Worm (Caenorhabditis elegans) whole organism, early embryonic: ENCODE data around the gene T09F5.1.

ENCODE experiments used
- B0310.2 ChIP-seq: sonication (generic microtip); optimal IDR thresholded peaks from 2 replicates; lab custom pipeline; 2016; ENCODE audit warnings: mild to moderate bottlenecking, missing genetic modification characterization, missing compliant biosample characterization
- F13C5.2 ChIP-seq: sonication (generic microtip); optimal IDR thresholded peaks from 2 replicates; lab custom pipeline; 2017; ENCODE audit warnings: mild to moderate bottlenecking, missing genetic modification characterization, inconsistent platforms, missing compliant biosample characterization
- aly-1 ChIP-seq: sonication (generic microtip); optimal IDR thresholded peaks from 2 replicates; lab custom pipeline; 2016; ENCODE audit warnings: missing genetic modification characterization, missing compliant biosample characterization
- ama-1 ChIP-seq: fragments of 150-350 bp; optimal IDR thresholded peaks from 2 replicates; lab custom pipeline; 2014
- ceh-13 ChIP-seq: fragments of 200-800 bp; sonication (Bioruptor generic); optimal IDR thresholded peaks from 2 replicates; lab custom pipeline; 2018; ENCODE audit warnings: mild to moderate bottlenecking, missing genetic modification characterization, missing compliant biosample characterization
- ceh-36 ChIP-seq: sonication (generic microtip); optimal IDR thresholded peaks from 2 replicates; lab custom pipeline; 2016; ENCODE audit warnings: missing genetic modification characterization, inconsistent platforms, missing compliant biosample characterization
- ets-7 ChIP-seq: sonication (generic microtip); optimal IDR thresholded peaks from 2 replicates; lab custom pipeline; 2016; ENCODE audit warnings: missing genotype, missing genetic modification characterization, missing compliant biosample characterization
- flt-1 ChIP-seq: fragments of 200-800 bp; sonication (Bioruptor generic); IDR thresholded peaks from 2 replicates; pipeline ENCODE4 v1.3.6; 2022; ENCODE audit warnings: missing genetic modification characterization, missing compliant biosample characterization
- hmbx-1 ChIP-seq: sonication (generic microtip); optimal IDR thresholded peaks from 2 replicates; lab custom pipeline; 2016; ENCODE audit warnings: mild to moderate bottlenecking, missing genetic modification characterization, missing compliant biosample characterization
- hmg-4 ChIP-seq: fragments of 200-800 bp; sonication (Bioruptor generic); optimal IDR thresholded peaks from 2 replicates; lab custom pipeline; 2018; ENCODE audit warnings: mild to moderate bottlenecking, missing genetic modification characterization, missing compliant biosample characterization
- hnd-1 ChIP-seq: sonication (generic microtip); optimal IDR thresholded peaks from 2 replicates; lab custom pipeline; 2016; ENCODE audit warnings: missing genetic modification characterization, missing compliant biosample characterization
- pes-1 ChIP-seq: fragments of 200-800 bp; sonication (Bioruptor generic); IDR thresholded peaks from 2 replicates; pipeline ENCODE4 v1.3.6; 2022; ENCODE audit warnings: missing genetic modification reagents, missing genetic modification characterization, missing compliant biosample characterization
- scrt-1 ChIP-seq: fragments of 200-800 bp; sonication (Bioruptor generic); IDR thresholded peaks from 2 replicates; pipeline ENCODE4 v1.3.6; 2022; ENCODE audit warnings: missing genetic modification characterization, missing compliant biosample characterization
- sea-1 ChIP-seq: fragments of 200-800 bp; sonication (Bioruptor generic); conservative IDR thresholded peaks from 2 replicates; pipeline ENCODE4 v1.3.6; 2022; ENCODE audit warnings: missing genetic modification characterization, missing compliant biosample characterization
- tbx-11 ChIP-seq: fragments of 200-800 bp; sonication (Bioruptor generic); IDR thresholded peaks from 2 replicates; pipeline ENCODE4 v1.3.6; 2022; ENCODE audit warnings: missing genetic modification characterization, missing compliant biosample characterization
- tbx-37 ChIP-seq: fragments of 200-800 bp; sonication (Bioruptor generic); conservative IDR thresholded peaks from 2 replicates; pipeline ENCODE4 v1.3.6; 2022; ENCODE audit warnings: missing genetic modification reagents, missing genetic modification characterization, missing compliant biosample characterization
- tra-4 ChIP-seq: sonication (generic microtip); optimal IDR thresholded peaks from 2 replicates; lab custom pipeline; 2017; ENCODE audit warnings: missing genetic modification characterization, missing compliant biosample characterization

T09F5.1 gene

ce11 chrV:15156504-15156903 lies 7.6 kb downstream of the T09F5.1 start:
- TF ChIP-seq pes-1 (GFP tag; lab: Robert Waterston, UW), result no peak
- no peak for TF ChIP-seq hmg-4 (GFP tag; lab: Kevin White, UChicago)
- no peak for TF ChIP-seq tbx-11 (GFP tag; lab: Robert Waterston, UW)
- TF ChIP-seq tra-4 (tag; lab: Kevin White, UChicago), result no peak
- TF ChIP-seq flt-1 (GFP tag; lab: Robert Waterston, UW), result no peak
- TF ChIP-seq sea-1 (GFP tag; lab: Robert Waterston, UW), result no peak
- no peak for TF ChIP-seq F13C5.2 (tag; lab: Kevin White, UChicago)
- no peak for TF ChIP-seq tbx-37 (GFP tag; lab: Robert Waterston, UW)

DNA sequence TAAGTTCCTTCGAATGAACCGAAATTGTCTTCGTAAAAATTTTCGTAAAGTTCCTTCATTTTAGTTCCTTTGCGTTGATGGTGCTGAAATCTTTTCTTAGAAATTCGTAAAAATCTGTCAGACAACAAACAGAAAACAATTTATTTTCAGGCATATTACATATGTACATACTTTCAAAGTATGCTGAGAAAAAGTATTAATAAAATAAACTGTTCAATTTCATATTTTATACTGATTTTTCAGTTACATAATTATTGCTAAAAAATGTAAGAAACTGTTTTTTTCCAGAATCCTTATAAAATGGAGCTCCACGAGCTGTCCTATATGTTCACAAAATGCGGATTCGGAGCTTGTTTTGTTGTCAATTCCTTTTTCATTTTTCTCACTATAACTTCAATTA lies 9.8 kb downstream of the T09F5.1 start, which contains the start of gene str-45:
str-45 (plus strand) TSS at position 301 of the 400 bp plus-strand sequence.
- TF ChIP-seq ets-7 (tag; lab: Kevin White, UChicago), result no peak
- no peak for TF ChIP-seq B0310.2 (tag; lab: Kevin White, UChicago)
- no peak for TF ChIP-seq sea-1 (GFP tag; lab: Robert Waterston, UW)
- TF ChIP-seq ceh-13, result no peak
- no peak for TF ChIP-seq hmg-4 (GFP tag; lab: Kevin White, UChicago)
- TF ChIP-seq tra-4 (tag; lab: Kevin White, UChicago), result no peak
- TF ChIP-seq aly-1 (tag; lab: Kevin White, UChicago), result no peak
- TF ChIP-seq flt-1 (GFP tag; lab: Robert Waterston, UW), result no peak

DNA sequence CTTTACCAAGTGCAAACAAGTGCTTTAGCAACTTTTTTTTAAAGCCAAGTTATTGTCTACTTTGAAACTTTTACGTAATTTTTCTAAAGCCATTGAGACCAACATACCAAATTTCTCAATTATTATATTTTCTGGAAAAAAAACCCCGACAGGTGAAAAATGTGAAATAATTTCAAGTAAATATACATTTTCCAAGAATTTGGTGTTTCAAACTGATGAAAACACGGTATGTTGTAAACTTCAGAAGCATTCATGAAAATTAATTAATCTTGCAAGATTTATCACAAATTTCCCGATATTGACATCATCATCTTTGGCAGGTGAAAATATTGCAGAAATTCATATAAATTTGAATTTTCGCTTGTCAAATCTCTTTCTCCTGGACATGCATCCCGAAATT lies 13.8 kb downstream of the T09F5.1 start, which contains the start of gene srz-11:
srz-11 (plus strand) TSS at position 386 of the 400 bp plus-strand sequence.
- no peak for TF ChIP-seq F13C5.2 (tag; lab: Kevin White, UChicago)
- TF ChIP-seq ceh-13, result no peak
- TF ChIP-seq ets-7 (tag; lab: Kevin White, UChicago), result no peak
- TF ChIP-seq scrt-1 (GFP tag; lab: Robert Waterston, UW), result no peak
- TF ChIP-seq pes-1 (GFP tag; lab: Robert Waterston, UW), result no peak

DNA sequence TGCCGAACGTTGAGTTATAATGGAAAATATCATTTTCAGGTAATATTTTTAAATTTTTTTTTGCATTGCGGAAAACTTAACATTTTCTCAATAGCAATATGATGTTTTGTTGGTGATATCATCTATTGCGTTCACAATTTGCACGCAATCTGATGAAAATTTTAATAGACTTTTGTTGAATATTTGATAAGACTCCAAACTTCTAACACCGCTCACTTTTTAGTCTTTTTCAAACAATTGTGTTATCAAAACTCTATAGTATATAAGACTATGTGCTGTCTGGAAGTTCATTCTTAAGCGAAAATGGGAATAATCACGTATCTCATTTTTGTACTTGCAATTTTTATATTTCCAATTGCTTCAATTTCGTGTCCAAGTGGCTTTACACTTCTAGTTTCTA lies 26.6 kb downstream of the T09F5.1 start, which contains the start of gene clec-47:
clec-47 (plus strand) TSS at position 301 of the 400 bp plus-strand sequence.
- TF ChIP-seq tbx-11 (GFP tag; lab: Robert Waterston, UW), result no peak

- TF ChIP-seq tra-4 (tag; lab: Kevin White, UChicago) (no peak), hmg-4 (GFP tag; lab: Kevin White, UChicago) (no peak), ceh-13 (no peak), hmbx-1 (tag; lab: Kevin White, UChicago) (no peak), ama-1 (lab: Kevin White, UChicago) (no peak)
Measured at ce11 chrV:15179757-15180156, 30.9 kb downstream of the T09F5.1 start, which contains the start of gene T09F5.10. Gene T09F5.10 (plus strand): TSS chrV:15180057.

DNA sequence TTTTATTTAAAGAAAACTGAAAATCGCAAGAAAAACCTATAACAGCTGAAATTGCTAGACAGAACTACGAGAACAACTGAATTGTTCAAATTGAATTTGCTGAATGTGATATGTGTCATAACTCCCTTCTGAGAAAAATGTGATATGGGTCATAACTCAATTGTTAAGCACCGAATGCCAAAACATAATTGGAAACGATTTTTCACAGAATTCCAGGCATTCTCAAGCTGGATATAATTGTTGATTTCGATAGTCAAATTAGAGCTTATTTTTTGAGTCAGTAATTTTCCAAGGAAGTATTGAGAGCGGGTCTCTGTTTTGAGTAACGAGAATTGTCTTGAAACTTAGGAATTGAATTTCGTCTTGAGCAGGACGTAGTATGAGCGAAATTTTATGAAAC lies 33.0 kb downstream of the T09F5.1 start:
- TF ChIP-seq hmg-4 (GFP tag; lab: Kevin White, UChicago), result no peak
- no peak for TF ChIP-seq ets-7 (tag; lab: Kevin White, UChicago)
- no peak for TF ChIP-seq hnd-1

ce11 chrV:15182407-15182806 lies 33.5 kb downstream of the T09F5.1 start, which contains the start of gene fbxa-84:
Gene fbxa-84 (plus strand): TSS chrV:15182440.
- no peak for TF ChIP-seq hnd-1
- TF ChIP-seq scrt-1 (GFP tag; lab: Robert Waterston, UW), result no peak
- no peak for TF ChIP-seq B0310.2 (tag; lab: Kevin White, UChicago)
- no peak for TF ChIP-seq tra-4 (tag; lab: Kevin White, UChicago)
- TF ChIP-seq hmbx-1 (tag; lab: Kevin White, UChicago), result no peak
- TF ChIP-seq ets-7 (tag; lab: Kevin White, UChicago), result no peak
- no peak for TF ChIP-seq F13C5.2 (tag; lab: Kevin White, UChicago)
- no peak for TF ChIP-seq flt-1 (GFP tag; lab: Robert Waterston, UW)
- no peak for TF ChIP-seq sea-1 (GFP tag; lab: Robert Waterston, UW)
- TF ChIP-seq tbx-11 (GFP tag; lab: Robert Waterston, UW), result no peak
- TF ChIP-seq aly-1 (tag; lab: Kevin White, UChicago), result no peak
- TF ChIP-seq tbx-37 (GFP tag; lab: Robert Waterston, UW), result no peak
- TF ChIP-seq ceh-36 (tag; lab: Kevin White, UChicago), result no peak
- TF ChIP-seq pes-1 (GFP tag; lab: Robert Waterston, UW), result no peak

DNA sequence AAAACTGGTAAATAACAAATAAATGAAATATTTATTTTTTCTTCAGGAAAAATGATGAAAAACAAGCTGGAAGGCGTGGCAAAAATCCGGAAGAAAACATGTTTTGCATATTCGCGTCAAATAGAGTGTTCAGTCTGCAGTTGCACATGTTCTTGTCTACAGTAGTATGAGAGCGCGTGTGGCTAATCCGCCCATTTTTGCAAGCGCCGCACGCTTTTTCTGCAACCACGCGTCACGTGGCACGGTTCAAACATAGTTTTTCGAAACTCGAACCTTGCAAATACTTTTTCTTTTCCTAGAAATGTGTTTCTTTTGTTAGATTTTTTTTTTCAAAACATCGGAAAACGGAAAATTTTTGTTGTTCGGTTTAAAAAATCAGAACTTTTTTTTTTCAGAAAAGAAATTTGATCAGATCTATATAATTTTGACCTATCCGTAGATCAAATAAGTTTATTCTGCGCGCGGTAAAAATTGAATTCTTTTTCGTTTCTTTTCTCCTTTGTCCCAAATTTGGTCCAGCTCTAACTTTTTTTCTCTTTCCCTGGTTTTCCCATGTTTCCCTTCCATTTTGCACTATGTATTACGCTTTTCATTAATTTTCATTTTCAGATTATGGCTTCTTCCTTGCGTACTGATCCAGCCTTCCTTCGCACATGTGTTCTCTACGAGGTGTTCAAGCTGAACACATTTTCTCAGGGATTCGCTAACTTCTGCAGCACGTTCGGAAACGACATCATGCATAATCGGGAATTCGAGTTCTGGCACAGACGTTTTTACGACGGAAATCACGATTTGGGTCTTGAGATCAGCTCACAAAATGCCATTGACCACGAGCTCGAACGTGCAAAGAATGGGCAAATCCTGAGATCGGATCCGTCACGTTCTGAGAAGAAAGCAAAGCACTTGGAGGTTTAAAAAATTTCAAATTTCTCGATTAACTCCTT lies 35.5 kb downstream of the T09F5.1 start, which contains the start of gene Y75B12B.1:
Y75B12B.1 (plus strand) TSS at position 603 of the 944 bp plus-strand sequence.
- no peak for TF ChIP-seq aly-1 (tag; lab: Kevin White, UChicago)
- TF ChIP-seq F13C5.2 (tag; lab: Kevin White, UChicago), result no peak
